Worm (Caenorhabditis elegans): ENCODE measurements around the gene ell-1.

ell-1 gene

DNA sequence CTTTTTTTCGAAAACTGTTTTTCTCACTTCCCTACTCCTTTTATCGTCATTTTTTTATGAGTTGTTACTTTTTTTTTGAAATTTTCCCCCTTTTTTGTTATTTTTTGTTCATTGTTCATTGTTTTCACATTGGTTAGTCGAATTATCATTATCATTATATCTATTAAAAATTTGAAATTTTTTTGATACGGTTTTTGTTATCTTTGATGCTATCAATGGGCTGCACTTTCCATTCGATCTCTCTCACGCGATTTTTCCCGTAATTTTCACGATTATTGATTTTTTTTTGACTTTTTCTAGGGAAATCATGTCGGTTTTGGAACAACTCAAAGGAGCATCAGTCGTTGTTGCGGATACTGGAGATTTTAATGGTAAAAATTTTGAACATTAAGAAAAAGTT is 7.9 kb upstream of the ell-1 start, which contains the start of gene tald-1:
tald-1 (plus strand) TSS at position 301 of the 400 bp plus-strand sequence.
- TF ChIP-seq ref-1 (GFP tag; conservative IDR thresholded peaks at IDR 0.05) (no peak), T22C8.4 (GFP tag; IDR thresholded peaks at IDR 0.05) (0 out of 2 replicates have a peak, but pooled peaks have one; percentile 34)

DNA sequence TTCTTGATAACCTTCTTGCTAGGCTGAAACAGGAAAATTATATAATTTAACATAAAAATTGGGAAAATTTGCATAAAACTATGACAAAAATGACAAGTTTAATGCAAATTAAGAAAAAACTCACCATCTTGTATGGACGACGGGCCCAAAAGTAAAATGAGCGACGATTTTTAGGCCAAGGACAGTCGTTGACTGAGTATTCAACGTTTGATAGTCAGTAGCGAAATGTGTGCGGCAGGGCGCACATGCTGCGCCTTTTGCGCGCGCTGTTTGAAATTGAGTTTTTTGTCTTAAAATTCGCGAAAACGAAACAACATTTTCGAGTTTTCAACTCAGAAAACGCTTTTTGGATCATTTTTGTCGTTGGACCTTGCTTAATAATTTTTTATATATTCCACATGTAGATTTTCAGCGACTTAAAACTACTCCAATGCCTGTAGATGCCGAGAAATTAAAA is 3.7 kb upstream of the ell-1 start, which contains the start of the genes rpl-7A and set-21:
rpl-7A (minus strand) TSS at position 153 of the 457 bp plus-strand sequence.
set-21 (plus strand) TSS at position 407 of the 457 bp plus-strand sequence.
- TF ChIP-seq klf-2 (GFP tag; conservative IDR thresholded peaks at IDR 0.05) (peak; percentile 69; the same call in 1 of the 2 replicates), ztf-23 (GFP tag; IDR thresholded peaks at IDR 0.05) (peak; percentile 91), flt-1 (GFP tag; IDR thresholded peaks at IDR 0.05) (peak; percentile 84), tab-1 (GFP tag; IDR thresholded peaks at IDR 0.05) (no peak), med-1 (GFP tag; optimal IDR thresholded peaks at IDR 0.05; ENCODE audit: insufficient read depth) (no peak), T22C8.4 (GFP tag; IDR thresholded peaks at IDR 0.05) (0 out of 2 replicates have a peak, but pooled peaks have one; percentile 41), cog-1 (tag; optimal IDR thresholded peaks at IDR 0.05) (peak; percentile 67)

DNA sequence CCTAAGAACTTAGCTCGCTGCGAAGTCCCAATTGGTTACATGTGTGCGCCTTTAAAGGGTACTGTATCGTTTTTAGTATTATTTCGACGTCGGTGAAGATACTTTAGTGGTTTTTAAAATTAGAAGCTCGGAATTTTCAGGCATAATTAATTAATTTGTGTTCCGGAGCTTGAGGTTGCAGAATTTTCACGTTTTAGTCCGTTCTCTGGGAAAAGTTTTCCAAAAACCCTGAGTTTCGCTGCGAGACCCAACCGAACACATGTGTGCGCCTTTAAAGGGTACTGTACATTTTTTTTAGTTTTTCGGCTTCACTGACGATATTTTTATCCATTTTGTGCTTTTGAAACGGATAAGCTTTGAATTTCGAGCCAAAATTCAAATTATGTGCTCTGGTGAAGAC is 722 bp upstream of the ell-1 start:
- TF ChIP-seq flt-1 (GFP tag; IDR thresholded peaks at IDR 0.05) (no peak), tab-1 (GFP tag; IDR thresholded peaks at IDR 0.05) (no peak), ztf-29 (GFP tag; IDR thresholded peaks at IDR 0.05) (no peak), T22C8.4 (GFP tag; IDR thresholded peaks at IDR 0.05) (no peak), ztf-23 (GFP tag; IDR thresholded peaks at IDR 0.05) (no peak), cog-1 (tag; optimal IDR thresholded peaks at IDR 0.05) (no peak), med-1 (GFP tag; optimal IDR thresholded peaks at IDR 0.05; ENCODE audit: insufficient read depth) (no peak), ref-1 (GFP tag; conservative IDR thresholded peaks at IDR 0.05) (no peak), klf-2 (GFP tag; conservative IDR thresholded peaks at IDR 0.05) (no peak)

DNA sequence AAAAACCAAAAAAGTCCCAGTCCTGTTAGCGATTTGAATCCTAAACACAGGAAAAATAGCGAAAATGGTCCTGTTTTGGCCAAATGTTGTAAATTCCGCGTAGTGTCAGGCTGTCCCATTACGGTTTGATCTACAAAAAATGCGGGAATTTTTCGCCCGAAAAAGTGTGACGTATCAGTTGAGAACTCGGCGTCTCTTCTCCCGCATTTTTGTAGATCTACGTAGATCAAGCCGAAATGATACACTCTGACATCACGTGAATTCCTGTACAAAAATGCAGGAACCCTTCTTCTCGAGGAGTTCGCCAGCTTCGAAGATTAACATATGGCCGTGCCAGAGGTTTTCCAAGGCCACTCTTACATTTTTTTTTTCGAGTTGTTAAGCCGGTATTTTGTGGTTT is 1.3 kb downstream of the ell-1 start:
- TF ChIP-seq T22C8.4 (GFP tag; IDR thresholded peaks at IDR 0.05): no peak
- no peak for TF ChIP-seq med-1 (GFP tag; optimal IDR thresholded peaks at IDR 0.05; ENCODE audit: insufficient read depth)
- TF ChIP-seq ztf-23 (GFP tag; IDR thresholded peaks at IDR 0.05): no peak
- no peak for TF ChIP-seq ztf-29 (GFP tag; IDR thresholded peaks at IDR 0.05)
- TF ChIP-seq flt-1 (GFP tag; IDR thresholded peaks at IDR 0.05): no peak

DNA sequence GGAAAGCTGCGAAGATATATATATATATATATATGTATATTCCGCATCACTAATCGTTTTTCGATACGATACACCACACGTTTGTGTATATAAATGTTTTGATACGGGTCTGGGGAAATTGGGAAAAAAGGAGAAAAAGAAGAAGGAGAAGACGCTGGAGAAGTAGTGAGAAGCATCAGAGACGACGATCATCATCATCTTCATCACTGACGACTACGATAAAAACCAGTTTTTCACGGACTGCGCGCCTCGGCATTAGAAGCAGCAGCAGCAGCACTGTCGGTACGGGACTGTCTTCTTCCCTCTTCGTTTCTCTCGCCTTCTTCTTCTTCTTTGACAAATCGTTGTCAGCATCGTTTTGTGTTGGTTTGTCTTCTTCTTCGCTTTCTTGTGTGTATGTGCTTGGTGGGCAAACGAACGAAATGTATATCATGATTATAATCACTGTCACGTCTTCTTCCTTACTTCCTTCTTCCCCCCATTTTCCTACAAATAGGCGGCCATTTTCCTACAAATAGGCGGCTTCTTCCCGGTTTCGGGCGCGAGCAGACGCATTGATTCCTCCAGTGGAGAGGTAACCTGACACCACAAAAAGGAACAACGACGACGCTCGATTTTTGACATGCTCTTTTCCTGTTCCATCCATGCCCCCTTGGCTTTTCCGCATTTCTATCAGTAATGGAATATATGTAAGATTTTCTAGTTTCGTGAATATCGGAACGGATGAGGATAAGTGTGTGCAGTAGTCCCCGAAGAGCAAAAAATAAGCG is 2.0 kb downstream of the ell-1 start:
- no peak for TF ChIP-seq T22C8.4 (GFP tag; IDR thresholded peaks at IDR 0.05)
- TF ChIP-seq tab-1 (GFP tag; IDR thresholded peaks at IDR 0.05): no peak
- no peak for TF ChIP-seq klf-2 (GFP tag; conservative IDR thresholded peaks at IDR 0.05)
- TF ChIP-seq cog-1 (tag; optimal IDR thresholded peaks at IDR 0.05): no peak
- no peak for TF ChIP-seq ztf-23 (GFP tag; IDR thresholded peaks at IDR 0.05)
- no peak for TF ChIP-seq ref-1 (GFP tag; conservative IDR thresholded peaks at IDR 0.05)
- TF ChIP-seq ztf-29 (GFP tag; IDR thresholded peaks at IDR 0.05): no peak
- no peak for TF ChIP-seq flt-1 (GFP tag; IDR thresholded peaks at IDR 0.05)

DNA sequence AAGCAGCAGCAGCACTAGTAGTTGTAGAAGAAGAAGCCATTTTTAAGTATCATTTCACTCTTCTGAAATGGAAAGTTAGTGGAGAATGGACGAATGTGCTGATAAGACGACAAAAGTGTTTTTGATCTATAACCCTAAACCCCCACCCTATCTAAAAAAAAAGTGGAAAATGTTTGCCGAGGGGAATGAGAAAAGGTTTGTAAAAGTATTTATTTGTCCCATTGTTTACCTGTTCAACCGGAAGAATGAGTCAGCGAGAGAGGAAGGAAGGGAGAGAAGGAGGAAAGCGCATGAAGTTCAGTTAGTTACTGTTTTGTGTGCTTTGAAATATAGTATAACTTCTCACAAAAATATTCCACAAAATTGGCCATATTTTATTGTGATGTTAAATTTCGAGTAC is 2.9 kb downstream of the ell-1 start:
- TF ChIP-seq cog-1 (tag; optimal IDR thresholded peaks at IDR 0.05): no peak
- no peak for TF ChIP-seq ref-1 (GFP tag; conservative IDR thresholded peaks at IDR 0.05)
- no peak for TF ChIP-seq flt-1 (GFP tag; IDR thresholded peaks at IDR 0.05)
- no peak for TF ChIP-seq ztf-29 (GFP tag; IDR thresholded peaks at IDR 0.05)
- no peak for TF ChIP-seq klf-2 (GFP tag; conservative IDR thresholded peaks at IDR 0.05)
- TF ChIP-seq T22C8.4 (GFP tag; IDR thresholded peaks at IDR 0.05): no peak
- TF ChIP-seq tab-1 (GFP tag; IDR thresholded peaks at IDR 0.05): no peak
- no peak for TF ChIP-seq med-1 (GFP tag; optimal IDR thresholded peaks at IDR 0.05; ENCODE audit: insufficient read depth)
- no peak for TF ChIP-seq ztf-23 (GFP tag; IDR thresholded peaks at IDR 0.05)

DNA sequence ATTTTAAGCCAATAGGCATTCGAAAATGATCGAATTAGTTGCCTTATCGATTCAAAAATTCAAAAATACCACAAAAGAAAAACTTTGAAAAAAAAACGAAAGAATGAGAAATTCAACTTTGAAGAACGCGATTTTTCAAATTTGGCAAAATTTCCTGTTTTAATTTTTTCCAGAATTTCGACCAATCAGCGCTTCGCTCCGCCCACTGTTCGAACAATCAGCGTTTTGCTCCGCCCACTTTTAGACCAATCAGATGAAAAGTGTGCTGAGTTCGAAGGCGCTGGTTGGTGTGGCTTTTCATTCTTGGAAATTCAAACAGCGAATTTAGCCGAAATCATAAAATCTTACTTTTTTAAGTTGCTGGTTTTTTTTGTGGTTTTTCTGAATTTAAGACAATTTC is 3.4 kb downstream of the ell-1 start:
- TF ChIP-seq klf-2 (GFP tag; conservative IDR thresholded peaks at IDR 0.05): no peak
- no peak for TF ChIP-seq tab-1 (GFP tag; IDR thresholded peaks at IDR 0.05)
- no peak for TF ChIP-seq flt-1 (GFP tag; IDR thresholded peaks at IDR 0.05)
- no peak for TF ChIP-seq cog-1 (tag; optimal IDR thresholded peaks at IDR 0.05)
- no peak for TF ChIP-seq med-1 (GFP tag; optimal IDR thresholded peaks at IDR 0.05; ENCODE audit: insufficient read depth)
- no peak for TF ChIP-seq ztf-23 (GFP tag; IDR thresholded peaks at IDR 0.05)
- no peak for TF ChIP-seq ref-1 (GFP tag; conservative IDR thresholded peaks at IDR 0.05)
- TF ChIP-seq T22C8.4 (GFP tag; IDR thresholded peaks at IDR 0.05): no peak
- TF ChIP-seq ztf-29 (GFP tag; IDR thresholded peaks at IDR 0.05): no peak

DNA sequence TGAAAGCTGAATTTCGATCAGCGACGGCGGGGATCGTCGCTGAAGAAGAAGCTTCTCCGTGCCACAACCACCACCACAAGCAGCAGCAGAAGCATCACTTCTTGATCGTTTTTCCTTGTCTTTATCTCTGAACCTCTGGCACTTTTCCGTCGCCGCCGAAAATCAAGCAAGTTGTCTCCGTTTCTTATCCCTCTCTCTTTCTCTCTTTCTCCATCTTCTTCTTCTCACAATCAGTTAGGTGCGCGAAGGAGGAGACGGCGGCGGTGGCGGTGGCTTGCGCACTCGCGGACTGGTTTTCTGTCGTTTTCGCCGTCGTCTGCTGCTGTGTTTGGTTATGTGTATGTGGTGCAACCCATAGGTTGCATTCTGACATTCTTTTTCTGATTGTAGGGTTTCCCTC is 4.2 kb downstream of the ell-1 start:
- no peak for TF ChIP-seq tab-1 (GFP tag; IDR thresholded peaks at IDR 0.05)
- peak; percentile 38; the same call in 1 of the 2 replicates for TF ChIP-seq ztf-23 (GFP tag; IDR thresholded peaks at IDR 0.05)
- no peak for TF ChIP-seq ztf-29 (GFP tag; IDR thresholded peaks at IDR 0.05)
- TF ChIP-seq flt-1 (GFP tag; IDR thresholded peaks at IDR 0.05): no peak
- no peak for TF ChIP-seq klf-2 (GFP tag; conservative IDR thresholded peaks at IDR 0.05)
- TF ChIP-seq cog-1 (tag; optimal IDR thresholded peaks at IDR 0.05): no peak

DNA sequence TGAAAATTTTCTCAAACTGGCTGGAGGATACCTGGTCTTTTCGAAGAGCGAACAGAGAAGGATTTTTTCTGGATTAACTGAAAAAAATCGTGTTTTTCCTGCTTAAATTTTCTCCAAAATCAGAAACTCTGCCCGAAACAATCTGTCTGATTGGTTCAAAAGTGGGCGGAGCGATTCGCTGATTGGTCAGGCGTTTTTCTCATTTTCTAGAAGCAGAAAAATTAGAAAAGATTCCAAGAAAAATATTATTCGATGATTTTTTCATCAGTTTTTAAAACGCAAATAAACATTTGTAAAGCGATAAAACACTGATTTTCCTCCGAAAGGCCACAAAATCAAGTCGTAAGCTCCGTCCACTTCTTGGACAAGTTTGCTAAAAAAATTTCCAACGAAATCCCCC is 4.7 kb downstream of the ell-1 start:
- TF ChIP-seq ztf-23 (GFP tag; IDR thresholded peaks at IDR 0.05) (no peak), ztf-29 (GFP tag; IDR thresholded peaks at IDR 0.05) (no peak)

DNA sequence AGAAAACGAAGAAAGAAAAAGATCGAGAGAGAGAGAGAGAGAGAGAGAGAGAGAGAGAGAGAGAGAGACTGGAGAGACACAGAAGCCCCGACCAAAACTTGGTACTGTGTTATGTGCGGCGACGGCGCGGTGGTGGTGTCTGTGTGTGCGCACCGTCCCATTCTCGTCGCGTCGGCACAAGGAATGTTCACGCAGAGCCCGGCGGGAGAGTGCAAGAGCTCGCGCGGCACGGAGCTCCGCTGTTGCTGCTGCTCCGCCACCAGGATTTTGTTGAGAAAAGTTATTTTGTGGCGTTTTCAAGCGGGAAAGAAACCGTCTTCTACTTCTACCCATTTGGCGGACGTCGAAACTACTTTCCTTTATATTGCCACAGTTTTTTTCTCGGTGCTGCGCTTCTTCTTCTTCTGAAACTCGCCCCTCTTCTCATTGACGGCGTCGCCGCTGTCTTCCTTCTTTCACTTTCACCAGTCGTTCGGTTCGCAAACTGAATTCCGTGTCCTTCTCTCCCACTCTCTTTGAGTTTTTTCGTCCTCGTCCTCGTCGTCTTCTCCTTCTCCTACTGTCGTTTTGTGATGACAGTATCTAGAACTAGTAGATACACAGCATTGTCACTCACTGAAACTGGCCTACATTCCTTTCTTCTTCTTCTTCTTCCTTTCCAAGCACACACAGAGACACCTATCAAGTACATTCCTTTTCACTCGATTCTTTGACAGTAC is 5.4 kb downstream of the ell-1 start:
- TF ChIP-seq tab-1 (GFP tag; IDR thresholded peaks at IDR 0.05) (0 out of 2 replicates have a peak, but pooled peaks have one; percentile 58), ztf-29 (GFP tag; IDR thresholded peaks at IDR 0.05) (no peak), med-1 (GFP tag; optimal IDR thresholded peaks at IDR 0.05; ENCODE audit: insufficient read depth) (no peak), ref-1 (GFP tag; conservative IDR thresholded peaks at IDR 0.05) (no peak), cog-1 (tag; optimal IDR thresholded peaks at IDR 0.05) (no peak), klf-2 (GFP tag; conservative IDR thresholded peaks at IDR 0.05) (no peak), T22C8.4 (GFP tag; IDR thresholded peaks at IDR 0.05) (no peak), ztf-23 (GFP tag; IDR thresholded peaks at IDR 0.05) (0 out of 2 replicates have a peak, but pooled peaks have one; percentile 21), flt-1 (GFP tag; IDR thresholded peaks at IDR 0.05) (0 out of 2 replicates have a peak, but pooled peaks have one; percentile 13)
